Worm (Caenorhabditis elegans): ENCODE results near the gene T16A9.3.

- TF ChIP-seq ama-1 (optimal IDR thresholded peaks at IDR 0.05) (no peak), ama-1 (GFP tag; optimal IDR thresholded peaks at IDR 0.05) (no peak), lsy-27 (tag; optimal IDR thresholded peaks at IDR 0.05; ENCODE audit: borderline replicate concordance, insufficient read depth) (no peak), nhr-80 (tag; optimal IDR thresholded peaks at IDR 0.05) (no peak), snpc-4 (GFP tag; optimal IDR thresholded peaks at IDR 0.05) (no peak), snpc-4 (tag; optimal IDR thresholded peaks at IDR 0.05) (no peak), madf-6 (GFP tag; IDR thresholded peaks at IDR 0.05) (no peak), hmg-1.2 (GFP tag; IDR thresholded peaks at IDR 0.05) (no peak), hlh-26 (GFP tag; conservative IDR thresholded peaks at IDR 0.05) (no peak), F49E8.2 (tag; optimal IDR thresholded peaks at IDR 0.05; ENCODE audit: insufficient read depth) (no peak), B0261.1 (tag; optimal IDR thresholded peaks at IDR 0.05) (no peak)
Observed at ce11 chrV:14248654-14249053, 43.3 kb downstream of the T16A9.3 start, which contains the start of gene K02E11.6.

All from whole organism, young adult.